Worm (Caenorhabditis elegans) whole organism, mixed stage, embryonic: ENCODE measurements around the gene clec-48.
A peak's percentile ranks its signal among the peaks of the same experiment; 100 is the strongest.

Experiments
- M03D4.4 ChIP-seq: sonication (generic microtip); optimal IDR thresholded peaks from 2 replicates; lab custom pipeline; 2017; ENCODE audit warnings: mild to moderate bottlenecking, missing genetic modification characterization, missing compliant biosample characterization
- blmp-1 ChIP-seq: fragments of 150-350 bp; optimal IDR thresholded peaks from 2 replicates; lab custom pipeline; 2014; ENCODE audit warnings: missing biosample characterization, missing genetic modification characterization
- ceh-39 ChIP-seq: fragments of 150-350 bp; optimal IDR thresholded peaks from 2 replicates; lab custom pipeline; 2014; ENCODE audit warnings: missing biosample characterization, missing genetic modification characterization
- ceh-43 ChIP-seq: fragments of 200-800 bp; sonication (Bioruptor generic); optimal IDR thresholded peaks from 2 replicates; lab custom pipeline; 2018; ENCODE audit warnings: mild to moderate bottlenecking, missing genetic modification characterization, moderate library complexity, missing compliant biosample characterization
- ceh-83 ChIP-seq: fragments of 200-800 bp; sonication (Bioruptor generic); optimal IDR thresholded peaks from 2 replicates; lab custom pipeline; 2018; ENCODE audit warnings: mild to moderate bottlenecking, missing genetic modification characterization, missing compliant biosample characterization
- cnd-1 ChIP-seq: fragments of 200-800 bp; sonication (Bioruptor generic); optimal IDR thresholded peaks from 2 replicates; lab custom pipeline; 2018; ENCODE audit warnings: mild to moderate bottlenecking, missing genetic modification characterization, missing compliant biosample characterization
- drap-1 ChIP-seq: fragments of 200-800 bp; sonication (Bioruptor generic); optimal IDR thresholded peaks from 3 replicates; lab custom pipeline; 2018; ENCODE audit warnings: mild to moderate bottlenecking, missing genetic modification characterization, missing compliant biosample characterization
- elt-1 ChIP-seq: sonication (generic microtip); optimal IDR thresholded peaks from 2 replicates; lab custom pipeline; 2017; ENCODE audit warnings: missing genetic modification characterization, mild to moderate bottlenecking, missing compliant biosample characterization, antibody characterized with exemption, moderate library complexity, borderline replicate concordance; ENCODE audit not compliant: insufficient read depth
- elt-3 ChIP-seq: fragments of 150-350 bp; optimal IDR thresholded peaks from 2 replicates; lab custom pipeline; 2014; ENCODE audit warnings: missing biosample characterization, missing genetic modification characterization
- flh-1 ChIP-seq: fragments of 200-800 bp; sonication (Bioruptor generic); optimal IDR thresholded peaks from 2 replicates; lab custom pipeline; 2018; ENCODE audit warnings: mild to moderate bottlenecking, missing genetic modification characterization, moderate library complexity, missing compliant biosample characterization
- ham-2 ChIP-seq: fragments of 200-800 bp; sonication (Bioruptor generic); optimal IDR thresholded peaks from 2 replicates; lab custom pipeline; 2018; ENCODE audit warnings: mild to moderate bottlenecking, missing genetic modification characterization, missing compliant biosample characterization
- hlh-1 ChIP-seq: fragments of 150-350 bp; optimal IDR thresholded peaks from 2 replicates; lab custom pipeline; 2014; ENCODE audit warnings: missing biosample characterization, missing genetic modification reagents, missing genetic modification characterization
- lin-13 ChIP-seq: fragments of 150-350 bp; optimal IDR thresholded peaks from 2 replicates; lab custom pipeline; 2014; ENCODE audit warnings: missing biosample characterization, missing genetic modification characterization
- lin-32 ChIP-seq: fragments of 200-800 bp; sonication (Bioruptor generic); optimal IDR thresholded peaks from 2 replicates; lab custom pipeline; 2018; ENCODE audit warnings: mild to moderate bottlenecking, missing genetic modification characterization, missing compliant biosample characterization
- lsy-2 ChIP-seq: fragments of 150-350 bp; optimal IDR thresholded peaks from 2 replicates; lab custom pipeline; 2014; ENCODE audit warnings: missing biosample characterization, missing genetic modification characterization
- mls-2 ChIP-seq: sonication (generic microtip); optimal IDR thresholded peaks from 2 replicates; lab custom pipeline; 2016; ENCODE audit warnings: mild to moderate bottlenecking, missing genetic modification characterization, moderate library complexity, missing compliant biosample characterization
- nhr-12 ChIP-seq: fragments of 150-350 bp; optimal IDR thresholded peaks from 2 replicates; lab custom pipeline; 2014; ENCODE audit warnings: missing biosample characterization, missing genetic modification characterization
- nhr-2 ChIP-seq: fragments of 150-350 bp; optimal IDR thresholded peaks from 2 replicates; lab custom pipeline; 2014; ENCODE audit warnings: missing biosample characterization, missing genetic modification characterization
- nhr-237 ChIP-seq: fragments of 150-350 bp; optimal IDR thresholded peaks from 2 replicates; lab custom pipeline; 2014; ENCODE audit warnings: missing biosample characterization, missing genetic modification characterization
- nhr-28 ChIP-seq: fragments of 150-350 bp; optimal IDR thresholded peaks from 2 replicates; lab custom pipeline; 2014; ENCODE audit warnings: missing biosample characterization, missing genetic modification characterization
- pha-4 ChIP-seq: fragments of 150-350 bp; optimal IDR thresholded peaks from 2 replicates; lab custom pipeline; 2018; ENCODE audit warnings: missing biosample characterization, missing genetic modification reagents, missing genetic modification characterization
- sem-2 ChIP-seq: fragments of 200-800 bp; sonication (Bioruptor generic); optimal IDR thresholded peaks from 2 replicates; lab custom pipeline; 2018; ENCODE audit warnings: mild to moderate bottlenecking, missing genetic modification characterization, missing compliant biosample characterization
- snpc-4 ChIP-seq: fragments of 150-350 bp; optimal IDR thresholded peaks from 2 replicates; lab custom pipeline; 2014; ENCODE audit warnings: missing biosample characterization, missing genetic modification characterization
- sptf-1 ChIP-seq: sonication (generic microtip); optimal IDR thresholded peaks from 2 replicates; lab custom pipeline; 2017; ENCODE audit warnings: mild to moderate bottlenecking, missing genetic modification characterization, moderate library complexity, missing compliant biosample characterization
- tbx-8 ChIP-seq: fragments of 200-800 bp; sonication (Bioruptor generic); optimal IDR thresholded peaks from 2 replicates; lab custom pipeline; 2018; ENCODE audit warnings: mild to moderate bottlenecking, missing genetic modification characterization, moderate library complexity, missing compliant biosample characterization
- unc-120 ChIP-seq: sonication (generic microtip); optimal IDR thresholded peaks from 2 replicates; lab custom pipeline; 2017; ENCODE audit warnings: missing genetic modification characterization, missing compliant biosample characterization; ENCODE audit not compliant: poor library complexity, severe bottlenecking
- unc-39 ChIP-seq: fragments of 150-350 bp; optimal IDR thresholded peaks from 2 replicates; lab custom pipeline; 2014; ENCODE audit warnings: missing biosample characterization, missing genetic modification characterization
- zip-8 ChIP-seq: fragments of 150-350 bp; optimal IDR thresholded peaks from 2 replicates; lab custom pipeline; 2014; ENCODE audit warnings: missing biosample characterization, missing genetic modification characterization
- ztf-11 ChIP-seq: fragments of 150-350 bp; optimal IDR thresholded peaks from 2 replicates; lab custom pipeline; 2014; ENCODE audit warnings: missing biosample characterization, missing genetic modification characterization

Gene clec-48

ce11 chrV:18162568-18162967 is 4.7 kb downstream of the clec-48 start, which contains the start of gene C14A6.12:
C14A6.12 (minus strand) TSS chrV:18162668.
- TF ChIP-seq unc-120 (tag; lab: Kevin White, UChicago) (no peak), zip-8 (tag; lab: Kevin White, UChicago) (no peak), M03D4.4 (no peak), hlh-1 (tag; lab: Kevin White, UChicago) (no peak)

ce11 chrV:18163434-18163833 is 5.6 kb downstream of the clec-48 start:
- no peak for TF ChIP-seq nhr-237 (tag; lab: Kevin White, UChicago)
- no peak for TF ChIP-seq lsy-2
- TF ChIP-seq zip-8 (tag; lab: Kevin White, UChicago) = peak; percentile 96

- no peak for TF ChIP-seq nhr-2 (tag; lab: Kevin White, UChicago)
- no peak for TF ChIP-seq lin-13 (tag; lab: Kevin White, UChicago)
- TF ChIP-seq lin-32 (GFP tag; lab: Kevin White, UChicago) = no peak
- no peak for TF ChIP-seq unc-39
Measured at ce11 chrV:18164758-18165157, 6.9 kb downstream of the clec-48 start, which contains the start of gene C14A6.5. C14A6.5 (minus strand) TSS chrV:18164858.

- TF ChIP-seq lin-32 (GFP tag; lab: Kevin White, UChicago) = no peak
- no peak for TF ChIP-seq unc-120 (tag; lab: Kevin White, UChicago)
- TF ChIP-seq cnd-1 (tag; lab: Kevin White, UChicago) = no peak
Measured at ce11 chrV:18167161-18167560, 9.3 kb downstream of the clec-48 start, which contains the start of gene C14A6.6. C14A6.6 (minus strand) TSS chrV:18167261.

DNA sequence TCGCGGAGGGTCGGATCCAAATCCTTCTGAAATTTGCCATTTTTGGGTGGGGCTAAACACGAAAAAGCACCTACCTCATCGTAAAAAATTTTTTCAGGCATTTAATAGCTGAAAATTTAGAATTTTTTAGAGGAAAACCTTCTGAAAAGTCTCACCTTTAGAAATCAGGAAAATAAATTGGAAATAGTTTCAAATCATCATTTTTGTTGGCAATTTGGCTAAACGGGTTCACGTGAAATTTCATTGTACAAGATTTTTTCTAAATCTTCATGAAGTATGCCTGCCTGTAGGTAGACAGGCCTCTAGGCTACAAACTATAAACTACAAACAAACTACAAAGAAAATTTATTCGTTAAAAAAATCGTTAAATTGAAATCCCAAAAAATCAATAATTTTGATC is 10.4 kb downstream of the clec-48 start, which contains the start of gene C14A6.7:
C14A6.7 (minus strand) TSS at position 101 of the 400 bp plus-strand sequence.
- TF ChIP-seq blmp-1 (tag; lab: Kevin White, UChicago) (no peak), M03D4.4 (no peak), ceh-39 (tag; lab: Kevin White, UChicago) (no peak), lin-32 (GFP tag; lab: Kevin White, UChicago) (no peak), pha-4 (tag; lab: Kevin White, UChicago) (no peak), hlh-1 (tag; lab: Kevin White, UChicago) (no peak), elt-3 (tag; lab: Kevin White, UChicago) (no peak)

- TF ChIP-seq unc-39 = no peak
- no peak for TF ChIP-seq hlh-1 (tag; lab: Kevin White, UChicago)
- no peak for TF ChIP-seq ceh-83 (GFP tag; lab: Kevin White, UChicago)
- TF ChIP-seq nhr-28 = no peak
Measured at ce11 chrV:18171568-18171967, 13.7 kb downstream of the clec-48 start, which contains the start of gene C14A6.8. C14A6.8 (minus strand) TSS chrV:18171668.

ce11 chrV:18178659-18179058 is 20.8 kb downstream of the clec-48 start, which contains the start of gene C31G12.4:
C31G12.4 (minus strand) TSS chrV:18178759.
- TF ChIP-seq mls-2 (no peak), pha-4 (tag; lab: Kevin White, UChicago) (no peak), elt-1 (tag; lab: Kevin White, UChicago) (no peak), elt-3 (tag; lab: Kevin White, UChicago) (no peak), sem-2 (no peak), nhr-12 (no peak), sptf-1 (tag; lab: Kevin White, UChicago) (no peak), tbx-8 (no peak), ham-2 (GFP tag; lab: Kevin White, UChicago) (no peak), flh-1 (GFP tag; lab: Kevin White, UChicago) (no peak), snpc-4 (no peak), lin-32 (GFP tag; lab: Kevin White, UChicago) (no peak), ztf-11 (tag; lab: Kevin White, UChicago) (no peak), unc-120 (tag; lab: Kevin White, UChicago) (no peak), lin-13 (tag; lab: Kevin White, UChicago) (no peak), ceh-43 (no peak), cnd-1 (tag; lab: Kevin White, UChicago) (no peak), ceh-39 (tag; lab: Kevin White, UChicago) (no peak), drap-1 (GFP tag; lab: Kevin White, UChicago) (no peak)
